Fruit fly (Drosophila melanogaster) whole organism: Measurements from ENCODE around the gene CG6428.

ENCODE experiments used
- CG8478 ChIP-seq: fragments of >200 bp; optimal IDR thresholded peaks from 2 replicates; lab custom pipeline; 2018; ENCODE audit warnings: inconsistent platforms
- Dll ChIP-seq: fragments of >200 bp; optimal IDR thresholded peaks from 2 replicates; lab custom pipeline; 2017
- EcR ChIP-seq, 2 experiments: fragments of >200 bp; optimal IDR thresholded peaks; 2 replicates each; lab custom pipeline; 2017; ENCODE audit warnings: missing biosample characterization in 2 of 2, missing genetic modification characterization in 2 of 2, missing genetic modification reagents in 2 of 2
- usp ChIP-seq: fragments of >200 bp; optimal IDR thresholded peaks from 2 replicates; lab custom pipeline; 2017; ENCODE audit warnings: missing biosample characterization, missing genetic modification characterization, mixed read lengths

- TF ChIP-seq usp (no peak), Dll (lab: Kevin White, UChicago) (no peak), EcR (GFP tag; optimal IDR thresholded peaks at IDR 0.05; lab: Kevin White, UChicago) (no peak), CG8478 (lab: Kevin White, UChicago) (no peak)
Measured at dm6 chrX:3967613-3968012, 842 bp downstream of the CG6428 start.
